Fruit fly (Drosophila melanogaster) whole organism, embryonic: ENCODE results near the gene siz.

Experiments
- CG1024 ChIP-seq: fragments of 200-800 bp; sonication (Bioruptor generic); IDR thresholded peaks from 2 replicates; pipeline ENCODE4 v1.3.6; 2022; ENCODE audit warnings: missing biosample characterization, missing genetic modification characterization
- CG10267 ChIP-seq: fragments of 200-800 bp; sonication (Bioruptor generic); optimal IDR thresholded peaks from 2 replicates; lab custom pipeline; 2018; ENCODE audit warnings: missing biosample characterization, mild to moderate bottlenecking, missing genetic modification characterization, moderate library complexity
- CG10565 ChIP-seq: fragments of 200-800 bp; sonication (Bioruptor generic); optimal IDR thresholded peaks from 3 replicates; lab custom pipeline; 2016; ENCODE audit warnings: missing biosample characterization, mild to moderate bottlenecking, missing genetic modification characterization
- CG11247 ChIP-seq: fragments of 200-800 bp; sonication (Bioruptor generic); IDR thresholded peaks from 2 replicates; pipeline ENCODE4 v1.3.6; 2022; ENCODE audit warnings: missing biosample characterization, missing genetic modification characterization
- CG11504 ChIP-seq: fragments of 200-800 bp; sonication (Bioruptor generic); optimal IDR thresholded peaks from 3 replicates; lab custom pipeline; 2019; ENCODE audit warnings: missing biosample characterization, mild to moderate bottlenecking, missing genetic modification characterization, moderate library complexity
- CG11560 ChIP-seq: fragments of 200-800 bp; sonication (Bioruptor generic); IDR thresholded peaks from 3 replicates; pipeline ENCODE4 v1.3.6; 2022; ENCODE audit warnings: missing biosample characterization, missing genetic modification characterization
- CG13424 ChIP-seq: fragments of 200-800 bp; sonication (Bioruptor generic); optimal IDR thresholded peaks from 2 replicates; lab custom pipeline; 2019; ENCODE audit warnings: missing biosample characterization, mild to moderate bottlenecking, missing genetic modification characterization, moderate library complexity
- CG14441 ChIP-seq: fragments of 200-800 bp; sonication (Bioruptor generic); IDR thresholded peaks from 2 replicates; pipeline ENCODE4 v1.3.6; 2022; ENCODE audit warnings: missing biosample characterization, missing genetic modification characterization
- CG1647 ChIP-seq: fragments of 200-800 bp; sonication (Bioruptor generic); optimal IDR thresholded peaks from 3 replicates; lab custom pipeline; 2016; ENCODE audit warnings: missing biosample characterization, missing genetic modification characterization
- CG17328 ChIP-seq: fragments of 200-800 bp; sonication (Bioruptor generic); IDR thresholded peaks from 2 replicates; pipeline ENCODE4 v1.3.6; 2022; ENCODE audit warnings: missing biosample characterization, missing genetic modification characterization
- CG17359 ChIP-seq: fragments of 200-800 bp; sonication (Bioruptor generic); optimal IDR thresholded peaks from 3 replicates; lab custom pipeline; 2018; ENCODE audit warnings: missing biosample characterization, mild to moderate bottlenecking, missing genetic modification characterization, moderate library complexity
- CG4328 ChIP-seq: fragments of 200-800 bp; sonication (Bioruptor generic); optimal IDR thresholded peaks from 3 replicates; lab custom pipeline; 2017; ENCODE audit warnings: missing biosample characterization, missing genetic modification reagents, missing genetic modification characterization
- CG43689 ChIP-seq: fragments of 200-800 bp; sonication (Bioruptor generic); IDR thresholded peaks from 2 replicates; pipeline ENCODE4 v1.3.6; 2022; ENCODE audit warnings: missing biosample characterization, missing genetic modification characterization
- CG7987 ChIP-seq: fragments of 200-800 bp; sonication (Bioruptor generic); optimal IDR thresholded peaks from 2 replicates; lab custom pipeline; 2018; ENCODE audit warnings: missing biosample characterization, mild to moderate bottlenecking, missing genetic modification characterization, moderate library complexity
- CG8924 ChIP-seq: fragments of 200-800 bp; optimal IDR thresholded peaks from 3 replicates; lab custom pipeline; 2019; ENCODE audit warnings: missing biosample characterization, mild to moderate bottlenecking, missing genetic modification characterization, moderate library complexity
- CG9876 ChIP-seq: fragments of 200-800 bp; sonication (Bioruptor generic); optimal IDR thresholded peaks from 2 replicates; lab custom pipeline; 2016; ENCODE audit warnings: missing biosample characterization, missing genetic modification characterization
- CoRest ChIP-seq: fragments of 200-800 bp; sonication (Bioruptor generic); optimal IDR thresholded peaks from 3 replicates; lab custom pipeline; 2018; ENCODE audit warnings: missing biosample characterization, mild to moderate bottlenecking, missing genetic modification characterization, moderate library complexity
- Dek ChIP-seq: fragments of 200-800 bp; sonication (Bioruptor generic); optimal IDR thresholded peaks from 3 replicates; lab custom pipeline; 2019; ENCODE audit warnings: missing biosample characterization, mild to moderate bottlenecking, missing genetic modification characterization, moderate library complexity
- Dip3 ChIP-seq: fragments of 200-800 bp; sonication (Bioruptor generic); optimal IDR thresholded peaks from 3 replicates; lab custom pipeline; 2016; ENCODE audit warnings: missing biosample characterization, missing genetic modification characterization
- Doc2 ChIP-seq: fragments of 200-800 bp; sonication (Bioruptor generic); IDR thresholded peaks from 2 replicates; pipeline ENCODE4 v1.3.6; 2022; ENCODE audit warnings: missing biosample characterization, missing genetic modification characterization
- Dp ChIP-seq: fragments of 200-800 bp; sonication (Bioruptor generic); optimal IDR thresholded peaks from 2 replicates; lab custom pipeline; 2018; ENCODE audit warnings: missing biosample characterization, mild to moderate bottlenecking, missing genetic modification characterization, moderate library complexity
- Hey ChIP-seq: fragments of 200-800 bp; sonication (Bioruptor generic); optimal IDR thresholded peaks from 3 replicates; lab custom pipeline; 2018; ENCODE audit warnings: missing biosample characterization, mild to moderate bottlenecking, missing genetic modification characterization
- Hr3 ChIP-seq: fragments of 200-800 bp; sonication (Bioruptor generic); optimal IDR thresholded peaks from 3 replicates; lab custom pipeline; 2016; ENCODE audit warnings: missing biosample characterization, missing genetic modification characterization
- Lim3 ChIP-seq: fragments of 200-800 bp; sonication (Bioruptor generic); IDR thresholded peaks from 2 replicates; pipeline ENCODE4 v1.3.6; 2022; ENCODE audit warnings: missing biosample characterization, missing genetic modification characterization
- Med ChIP-seq: fragments of 200-800 bp; sonication (Bioruptor generic); peaks from one replicate; lab custom pipeline; 2016; ENCODE audit warnings: missing biosample characterization, missing genetic modification characterization, mild to moderate bottlenecking, inconsistent platforms, moderate library complexity
- NK7.1 ChIP-seq: fragments of 200-800 bp; sonication (Bioruptor generic); optimal IDR thresholded peaks from 3 replicates; lab custom pipeline; 2016; ENCODE audit warnings: missing biosample characterization, missing genetic modification characterization
- NfI ChIP-seq: fragments of 200-800 bp; sonication (Bioruptor generic); optimal IDR thresholded peaks from 3 replicates; lab custom pipeline; 2018; ENCODE audit warnings: missing biosample characterization, mild to moderate bottlenecking, missing genetic modification characterization, moderate library complexity
- Sox102F ChIP-seq: fragments of 200-800 bp; sonication (Bioruptor generic); optimal IDR thresholded peaks from 2 replicates; lab custom pipeline; 2018; ENCODE audit warnings: missing biosample characterization, mild to moderate bottlenecking, missing genetic modification characterization, moderate library complexity
- YL-1 ChIP-seq: fragments of 200-800 bp; sonication (Bioruptor generic); optimal IDR thresholded peaks from 3 replicates; lab custom pipeline; 2017; ENCODE audit warnings: missing biosample characterization, mild to moderate bottlenecking, missing genetic modification characterization
- aop ChIP-seq: fragments of 200-800 bp; sonication (Bioruptor generic); IDR thresholded peaks from 2 replicates; pipeline ENCODE4 v1.3.6; 2022; ENCODE audit warnings: missing biosample characterization, missing genetic modification characterization
- ase ChIP-seq: fragments of 200-800 bp; sonication (Bioruptor generic); IDR thresholded peaks from 3 replicates; pipeline ENCODE4 v1.3.6; 2022; ENCODE audit warnings: missing biosample characterization, missing genetic modification characterization
- bigmax ChIP-seq: fragments of 200-800 bp; sonication (Bioruptor generic); optimal IDR thresholded peaks from 2 replicates; lab custom pipeline; 2018; ENCODE audit warnings: missing biosample characterization, mild to moderate bottlenecking, missing genetic modification characterization
- cato ChIP-seq: fragments of 200-800 bp; sonication (Bioruptor generic); optimal IDR thresholded peaks from 2 replicates; lab custom pipeline; 2016; ENCODE audit warnings: missing biosample characterization, missing genetic modification characterization, borderline replicate concordance
- chif ChIP-seq, 2 experiments: fragments of 200-800 bp; sonication (Bioruptor generic); optimal IDR thresholded peaks; 3 replicates each; lab custom pipeline; 2016; ENCODE audit warnings: missing biosample characterization in 2 of 2, missing genetic modification characterization in 2 of 2
- chm ChIP-seq: fragments of 200-800 bp; sonication (Bioruptor generic); IDR thresholded peaks from 2 replicates; pipeline ENCODE4 v1.3.6; 2022; ENCODE audit warnings: missing biosample characterization, missing genetic modification characterization
- cwo ChIP-seq: fragments of 200-800 bp; sonication (Bioruptor generic); optimal IDR thresholded peaks from 3 replicates; lab custom pipeline; 2017; ENCODE audit warnings: missing biosample characterization, missing genetic modification characterization, mild to moderate bottlenecking, moderate library complexity, missing genetic modification reagents
- dpn ChIP-seq, 2 experiments: fragments of 200-800 bp; sonication (Bioruptor generic); optimal IDR thresholded peaks; 3 replicates each; lab custom pipeline; 2016; ENCODE audit warnings: missing biosample characterization in 2 of 2, missing genetic modification characterization in 2 of 2
- fd3F ChIP-seq: fragments of 200-800 bp; sonication (Bioruptor generic); optimal IDR thresholded peaks from 2 replicates; lab custom pipeline; 2018; ENCODE audit warnings: missing biosample characterization, mild to moderate bottlenecking, missing genetic modification characterization, moderate library complexity
- hth ChIP-seq: fragments of >200 bp; optimal IDR thresholded peaks from 2 replicates; lab custom pipeline; 2017; ENCODE audit warnings: inconsistent platforms
- kay ChIP-seq: fragments of 200-800 bp; sonication (Bioruptor generic); optimal IDR thresholded peaks from 2 replicates; lab custom pipeline; 2016; ENCODE audit warnings: missing biosample characterization, missing genetic modification characterization
- mirr ChIP-seq: fragments of 200-800 bp; sonication (Bioruptor generic); optimal IDR thresholded peaks from 3 replicates; lab custom pipeline; 2018; ENCODE audit warnings: missing biosample characterization, mild to moderate bottlenecking, missing genetic modification characterization
- nerfin-2 ChIP-seq: fragments of 200-800 bp; sonication (Bioruptor generic); IDR thresholded peaks from 2 replicates; pipeline ENCODE4 v1.3.6; 2022; ENCODE audit warnings: missing biosample characterization, missing genetic modification characterization; ENCODE audit not compliant: partially characterized antibody
- nom ChIP-seq: fragments of 200-800 bp; sonication (Bioruptor generic); optimal IDR thresholded peaks from 2 replicates; lab custom pipeline; 2017; ENCODE audit warnings: missing biosample characterization, missing genetic modification characterization, mild to moderate bottlenecking, moderate library complexity, missing genetic modification reagents
- pb ChIP-seq: fragments of 200-800 bp; sonication (Bioruptor generic); optimal IDR thresholded peaks from 3 replicates; lab custom pipeline; 2016; ENCODE audit warnings: missing biosample characterization, missing genetic modification characterization
- phol ChIP-seq: fragments of 200-800 bp; sonication (Bioruptor generic); optimal IDR thresholded peaks from 3 replicates; lab custom pipeline; 2018; ENCODE audit warnings: missing biosample characterization, mild to moderate bottlenecking, missing genetic modification characterization, moderate library complexity
- sens-2 ChIP-seq: fragments of 200-800 bp; sonication (Bioruptor generic); IDR thresholded peaks from 2 replicates; pipeline ENCODE4 v1.3.6; 2022; ENCODE audit warnings: missing biosample characterization, missing genetic modification characterization
- slou ChIP-seq: fragments of 200-800 bp; sonication (Bioruptor generic); optimal IDR thresholded peaks from 3 replicates; lab custom pipeline; 2016; ENCODE audit warnings: missing biosample characterization, missing genetic modification characterization
- sna ChIP-seq: fragments of 200-800 bp; sonication (Bioruptor generic); IDR thresholded peaks from 2 replicates; pipeline ENCODE4 v1.3.6; 2022; ENCODE audit warnings: missing biosample characterization, missing genetic modification characterization; ENCODE audit not compliant: partially characterized antibody
- sug ChIP-seq: fragments of 200-800 bp; optimal IDR thresholded peaks from 2 replicates; lab custom pipeline; 2019; ENCODE audit warnings: missing biosample characterization, mild to moderate bottlenecking, missing genetic modification characterization, moderate library complexity
- tio ChIP-seq: fragments of 200-800 bp; sonication (Bioruptor generic); optimal IDR thresholded peaks from 2 replicates; lab custom pipeline; 2017; ENCODE audit warnings: missing biosample characterization, missing genetic modification characterization, inconsistent platforms
- ttk ChIP-seq: fragments of 200-800 bp; sonication (Bioruptor generic); IDR thresholded peaks from 2 replicates; pipeline ENCODE4 v2.1.2; 2022; ENCODE audit warnings: missing biosample characterization, missing genetic modification characterization

The siz gene

dm6 chr3L:21053763-21054162, 19.4 kb downstream of the siz start (continued):
- peak; percentile 73 to 76 for TF ChIP-seq dpn (GFP tag; optimal IDR thresholded peaks at IDR 0.05; lab: Kevin White, UChicago)
- peak; percentile 64 for TF ChIP-seq kay (GFP tag; lab: Kevin White, UChicago)
- TF ChIP-seq ttk, result peak; percentile 88
- TF ChIP-seq Hey (tag; lab: Kevin White, UChicago), result no peak
- TF ChIP-seq cato (GFP tag; lab: Kevin White, UChicago), result peak; percentile 15
- TF ChIP-seq CG8924 (tag; lab: Kevin White, UChicago), result peak; percentile 75
- peak; percentile 90 for TF ChIP-seq Sox102F (GFP tag; lab: Kevin White, UChicago)
- no peak for TF ChIP-seq Dp (GFP tag; lab: Kevin White, UChicago)
- no peak for TF ChIP-seq hth (lab: Kevin White, UChicago)
- TF ChIP-seq CG17328, result peak; percentile 78
- peak; percentile 55 for TF ChIP-seq chm (GFP tag; lab: Robert Waterston, UW)
- TF ChIP-seq CG11247 (GFP tag; lab: Robert Waterston, UW), result 0 out of 2 replicates have a peak, but pooled peaks have one; percentile 13
- peak; percentile 54; the same call in 1 of the 2 replicates for TF ChIP-seq CG1024 (GFP tag; lab: Robert Waterston, UW)
- TF ChIP-seq aop (GFP tag; lab: Robert Waterston, UW), result no peak
- no peak for TF ChIP-seq CG10565 (GFP tag; lab: Kevin White, UChicago)
- peak; percentile 60 for TF ChIP-seq NfI (GFP tag; lab: Kevin White, UChicago)
- no peak for TF ChIP-seq Doc2 (GFP tag; lab: Robert Waterston, UW)
- TF ChIP-seq nom (GFP tag; lab: Kevin White, UChicago), result no peak
- peak; percentile 50 for TF ChIP-seq CG1647 (GFP tag; lab: Kevin White, UChicago)
- TF ChIP-seq CG7987 (GFP tag; lab: Kevin White, UChicago), result no peak
- peak; percentile 2 for TF ChIP-seq YL-1 (GFP tag; lab: Kevin White, UChicago)
- TF ChIP-seq CG9876 (GFP tag; lab: Kevin White, UChicago), result no peak
- TF ChIP-seq Hr3 (GFP tag; lab: Kevin White, UChicago), result peak; percentile 62
- peak; percentile 61 to 70 for TF ChIP-seq chif (GFP tag; optimal IDR thresholded peaks at IDR 0.05; lab: Kevin White, UChicago)
- TF ChIP-seq nerfin-2, result no peak
- TF ChIP-seq bigmax (GFP tag; lab: Kevin White, UChicago), result no peak
- peak; percentile 33; the same call in 1 of the 2 replicates for TF ChIP-seq Lim3 (GFP tag; lab: Robert Waterston, UW)
- peak; percentile 39 for TF ChIP-seq Dip3 (GFP tag; lab: Kevin White, UChicago)
- peak; percentile 84 for TF ChIP-seq Med (GFP tag; lab: Kevin White, UChicago)
- TF ChIP-seq CG17359 (tag; lab: Kevin White, UChicago), result peak; percentile 91
- peak; percentile 0 for TF ChIP-seq pb (GFP tag; lab: Kevin White, UChicago)
- TF ChIP-seq phol, result peak; percentile 83
- TF ChIP-seq ase, result peak; percentile 70
- peak; percentile 55 for TF ChIP-seq CG4328 (GFP tag; lab: Kevin White, UChicago)
- peak; percentile 75 for TF ChIP-seq CoRest
- peak; percentile 64 for TF ChIP-seq CG10267
- TF ChIP-seq CG11560 (tag; lab: Robert Waterston, UW), result no peak
- peak; percentile 60 for TF ChIP-seq CG43689
- TF ChIP-seq NK7.1 (GFP tag; lab: Kevin White, UChicago), result peak; percentile 35
- TF ChIP-seq fd3F, result peak; percentile 35
- peak; percentile 30 for TF ChIP-seq sug
- peak; percentile 84 for TF ChIP-seq CG11504 (tag; lab: Kevin White, UChicago)
- TF ChIP-seq cwo, result peak; percentile 71
- peak; percentile 28 for TF ChIP-seq slou (GFP tag; lab: Kevin White, UChicago)
- TF ChIP-seq sna (GFP tag; lab: Robert Waterston, UW), result no peak
- TF ChIP-seq CG14441 (GFP tag; lab: Robert Waterston, UW), result peak; percentile 80
- no peak for TF ChIP-seq mirr (GFP tag; lab: Kevin White, UChicago)
- peak; percentile 77 for TF ChIP-seq Dek (tag; lab: Kevin White, UChicago)
- TF ChIP-seq CG13424, result peak; percentile 76
- TF ChIP-seq sens-2 (GFP tag; lab: Robert Waterston, UW), result peak; percentile 68
- TF ChIP-seq tio (GFP tag; lab: Kevin White, UChicago), result peak; percentile 50
